Worm (Caenorhabditis elegans): Measurements from ENCODE around the gene gtf-2H1.
A peak's percentile ranks its signal among the peaks of the same experiment; 100 is the strongest.

The gtf-2H1 gene

ce11 chrIV:183519-183918, 48.1 kb downstream of the gtf-2H1 start:
- TF ChIP-seq hnd-1 (tag; optimal IDR thresholded peaks at IDR 0.05) (no peak), F13C5.2 (tag; optimal IDR thresholded peaks at IDR 0.05) (no peak), ets-7 (tag; optimal IDR thresholded peaks at IDR 0.05) (no peak), tbx-11 (GFP tag; IDR thresholded peaks at IDR 0.05) (no peak), pes-1 (GFP tag; IDR thresholded peaks at IDR 0.05) (no peak), hmbx-1 (tag; optimal IDR thresholded peaks at IDR 0.05) (no peak), tra-4 (tag; optimal IDR thresholded peaks at IDR 0.05) (no peak), scrt-1 (GFP tag; IDR thresholded peaks at IDR 0.05) (no peak), aly-1 (tag; optimal IDR thresholded peaks at IDR 0.05) (no peak), hmg-4 (GFP tag; optimal IDR thresholded peaks at IDR 0.05) (no peak), tbx-37 (GFP tag; conservative IDR thresholded peaks at IDR 0.05) (no peak), ceh-13 (GFP tag; optimal IDR thresholded peaks at IDR 0.05) (no peak), ceh-36 (tag; optimal IDR thresholded peaks at IDR 0.05) (no peak), flt-1 (GFP tag; IDR thresholded peaks at IDR 0.05) (no peak), ama-1 (optimal IDR thresholded peaks at IDR 0.05) (no peak), sea-1 (GFP tag; conservative IDR thresholded peaks at IDR 0.05) (no peak)

DNA sequence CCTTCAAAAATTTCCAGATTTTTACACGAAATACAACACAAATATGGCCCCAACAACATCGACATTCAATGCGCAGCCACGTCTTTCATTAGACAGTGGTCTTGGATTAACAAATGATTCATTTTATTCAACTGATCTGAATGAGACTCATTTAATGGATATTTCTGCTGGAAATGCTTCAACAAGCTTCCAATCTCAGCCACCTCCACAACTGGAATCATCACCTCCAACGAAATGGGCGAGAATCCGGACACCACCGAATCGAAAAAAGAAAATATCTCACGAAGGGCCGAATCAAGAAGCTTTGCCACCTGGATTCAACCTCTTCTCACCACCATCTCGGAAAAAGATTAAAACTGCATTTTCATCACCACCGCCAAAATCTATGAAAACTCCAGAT, 51.9 kb downstream of the gtf-2H1 start:
- no peak for TF ChIP-seq pes-1 (GFP tag; IDR thresholded peaks at IDR 0.05)

DNA sequence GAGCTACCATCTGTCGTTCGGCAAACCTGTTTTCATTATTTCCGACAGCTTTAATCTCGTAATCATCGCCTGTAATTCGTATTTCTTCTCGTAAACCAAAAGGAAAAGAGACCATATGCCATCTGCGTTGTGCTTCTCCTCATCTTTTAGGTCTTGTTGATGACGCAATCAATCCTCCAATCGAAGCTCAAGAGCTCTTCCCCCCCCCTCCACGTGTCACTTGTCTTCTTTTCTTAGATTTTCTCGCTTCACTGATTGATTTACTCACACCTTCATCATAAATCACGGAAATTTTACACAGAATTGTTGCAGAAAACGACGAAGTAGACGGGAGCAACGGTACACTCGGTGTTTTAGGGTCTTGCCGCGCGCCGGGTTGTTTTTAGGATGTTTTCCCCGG, 52.9 kb downstream of the gtf-2H1 start, which contains the start of gene tcl-2:
Gene tcl-2 (plus strand): TSS at position 388 of the 400 bp plus-strand sequence.
- TF ChIP-seq tbx-37 (GFP tag; conservative IDR thresholded peaks at IDR 0.05) (no peak), B0310.2 (tag; optimal IDR thresholded peaks at IDR 0.05) (no peak), aly-1 (tag; optimal IDR thresholded peaks at IDR 0.05) (no peak), tra-4 (tag; optimal IDR thresholded peaks at IDR 0.05) (no peak)

DNA sequence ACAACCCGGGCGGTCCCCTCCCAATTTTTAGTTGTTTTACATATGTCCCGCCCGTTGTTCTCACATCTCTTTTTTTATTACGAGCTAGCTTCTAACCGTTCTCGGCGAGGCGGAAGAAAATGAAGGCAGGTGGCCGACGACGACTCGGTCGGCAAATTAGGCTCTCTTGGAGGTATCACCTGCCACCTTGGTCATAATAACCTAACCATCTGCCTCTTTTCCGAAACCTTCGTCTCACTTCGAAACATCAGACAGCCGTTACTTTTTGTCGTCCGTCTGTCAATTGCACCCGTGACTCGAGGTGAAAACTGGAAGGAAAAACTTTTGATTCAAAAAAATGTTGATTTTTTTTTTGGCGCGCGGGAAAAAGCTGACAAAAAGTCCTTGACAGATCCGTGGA, 54.1 kb downstream of the gtf-2H1 start:
- TF ChIP-seq hnd-1 (tag; optimal IDR thresholded peaks at IDR 0.05) = no peak
- 0 out of 2 replicates have a peak, but pooled peaks have one; percentile 20 for TF ChIP-seq scrt-1 (GFP tag; IDR thresholded peaks at IDR 0.05)
- TF ChIP-seq pes-1 (GFP tag; IDR thresholded peaks at IDR 0.05) = 0 out of 2 replicates have a peak, but pooled peaks have one; percentile 35
- TF ChIP-seq F13C5.2 (tag; optimal IDR thresholded peaks at IDR 0.05) = no peak
- peak; percentile 6 for TF ChIP-seq hmg-4 (GFP tag; optimal IDR thresholded peaks at IDR 0.05)
- TF ChIP-seq ets-7 (tag; optimal IDR thresholded peaks at IDR 0.05) = no peak

ce11 chrIV:175698-176097, 55.9 kb downstream of the gtf-2H1 start:
- TF ChIP-seq ceh-36 (tag; optimal IDR thresholded peaks at IDR 0.05) (peak; percentile 1), scrt-1 (GFP tag; IDR thresholded peaks at IDR 0.05) (0 out of 2 replicates have a peak, but pooled peaks have one; percentile 28), ets-7 (tag; optimal IDR thresholded peaks at IDR 0.05) (no peak), hmg-4 (GFP tag; optimal IDR thresholded peaks at IDR 0.05) (peak; percentile 93), B0310.2 (tag; optimal IDR thresholded peaks at IDR 0.05) (peak; percentile 73), flt-1 (GFP tag; IDR thresholded peaks at IDR 0.05) (peak; percentile 50), aly-1 (tag; optimal IDR thresholded peaks at IDR 0.05) (no peak), pes-1 (GFP tag; IDR thresholded peaks at IDR 0.05) (peak; percentile 62; the same call in 1 of the 2 replicates), sea-1 (GFP tag; conservative IDR thresholded peaks at IDR 0.05) (0 out of 2 replicates have a peak, but pooled peaks have one; percentile 24), tbx-37 (GFP tag; conservative IDR thresholded peaks at IDR 0.05) (no peak)

All from whole organism, early embryonic.